Worm (Caenorhabditis elegans) whole organism, L4/young adult: ENCODE measurements around the gene cyp-33C2.

ENCODE experiments used
- W03F9.2 ChIP-seq: fragments of 150-350 bp; optimal IDR thresholded peaks from 2 replicates; lab custom pipeline; 2014; ENCODE audit warnings: missing biosample characterization, missing genetic modification characterization
- dao-5 ChIP-seq: sonication (generic microtip); optimal IDR thresholded peaks from 2 replicates; lab custom pipeline; 2016; ENCODE audit warnings: missing genotype, missing genetic modification characterization, moderate library complexity, missing compliant biosample characterization

- TF ChIP-seq dao-5 (tag; lab: Kevin White, UChicago) (no peak), W03F9.2 (tag; lab: Kevin White, UChicago) (no peak)
These were observed 48.9 kb upstream of the cyp-33C2 start for ce11 chrV:2134340-2134739.
